Worm (Caenorhabditis elegans) whole organism, mixed stage, embryonic: ENCODE results near the gene H06H21.8.

Experiments
- bed-3 ChIP-seq: fragments of 200-800 bp; sonication (Bioruptor generic); optimal IDR thresholded peaks from 3 replicates; lab custom pipeline; 2018; ENCODE audit warnings: mild to moderate bottlenecking, missing genetic modification characterization, moderate library complexity, missing compliant biosample characterization
- blmp-1 ChIP-seq: fragments of 150-350 bp; optimal IDR thresholded peaks from 2 replicates; lab custom pipeline; 2014; ENCODE audit warnings: missing biosample characterization, missing genetic modification characterization
- ceh-39 ChIP-seq: fragments of 150-350 bp; optimal IDR thresholded peaks from 2 replicates; lab custom pipeline; 2014; ENCODE audit warnings: missing biosample characterization, missing genetic modification characterization
- ceh-43 ChIP-seq: fragments of 200-800 bp; sonication (Bioruptor generic); optimal IDR thresholded peaks from 2 replicates; lab custom pipeline; 2018; ENCODE audit warnings: mild to moderate bottlenecking, missing genetic modification characterization, moderate library complexity, missing compliant biosample characterization
- ceh-83 ChIP-seq: fragments of 200-800 bp; sonication (Bioruptor generic); optimal IDR thresholded peaks from 2 replicates; lab custom pipeline; 2018; ENCODE audit warnings: mild to moderate bottlenecking, missing genetic modification characterization, missing compliant biosample characterization
- ces-1 ChIP-seq: fragments of 150-350 bp; optimal IDR thresholded peaks from 2 replicates; lab custom pipeline; 2014; ENCODE audit warnings: missing biosample characterization, missing genetic modification reagents, missing genetic modification characterization
- cnd-1 ChIP-seq: fragments of 200-800 bp; sonication (Bioruptor generic); optimal IDR thresholded peaks from 2 replicates; lab custom pipeline; 2018; ENCODE audit warnings: mild to moderate bottlenecking, missing genetic modification characterization, missing compliant biosample characterization
- drap-1 ChIP-seq: fragments of 200-800 bp; sonication (Bioruptor generic); optimal IDR thresholded peaks from 3 replicates; lab custom pipeline; 2018; ENCODE audit warnings: mild to moderate bottlenecking, missing genetic modification characterization, missing compliant biosample characterization
- elt-1 ChIP-seq: sonication (generic microtip); optimal IDR thresholded peaks from 2 replicates; lab custom pipeline; 2017; ENCODE audit warnings: missing genetic modification characterization, mild to moderate bottlenecking, missing compliant biosample characterization, antibody characterized with exemption, moderate library complexity, borderline replicate concordance; ENCODE audit not compliant: insufficient read depth
- elt-3 ChIP-seq: fragments of 150-350 bp; optimal IDR thresholded peaks from 2 replicates; lab custom pipeline; 2014; ENCODE audit warnings: missing biosample characterization, missing genetic modification characterization
- flh-1 ChIP-seq: fragments of 200-800 bp; sonication (Bioruptor generic); optimal IDR thresholded peaks from 2 replicates; lab custom pipeline; 2018; ENCODE audit warnings: mild to moderate bottlenecking, missing genetic modification characterization, moderate library complexity, missing compliant biosample characterization
- ham-2 ChIP-seq: fragments of 200-800 bp; sonication (Bioruptor generic); optimal IDR thresholded peaks from 2 replicates; lab custom pipeline; 2018; ENCODE audit warnings: mild to moderate bottlenecking, missing genetic modification characterization, missing compliant biosample characterization
- hlh-1 ChIP-seq: fragments of 150-350 bp; optimal IDR thresholded peaks from 2 replicates; lab custom pipeline; 2014; ENCODE audit warnings: missing biosample characterization, missing genetic modification reagents, missing genetic modification characterization
- lin-13 ChIP-seq: fragments of 150-350 bp; optimal IDR thresholded peaks from 2 replicates; lab custom pipeline; 2014; ENCODE audit warnings: missing biosample characterization, missing genetic modification characterization
- lin-32 ChIP-seq: fragments of 200-800 bp; sonication (Bioruptor generic); optimal IDR thresholded peaks from 2 replicates; lab custom pipeline; 2018; ENCODE audit warnings: mild to moderate bottlenecking, missing genetic modification characterization, missing compliant biosample characterization
- lsy-2 ChIP-seq: fragments of 150-350 bp; optimal IDR thresholded peaks from 2 replicates; lab custom pipeline; 2014; ENCODE audit warnings: missing biosample characterization, missing genetic modification characterization
- mab-5 ChIP-seq: fragments of 150-350 bp; optimal IDR thresholded peaks from 2 replicates; lab custom pipeline; 2014; ENCODE audit warnings: missing biosample characterization, missing genetic modification characterization
- mep-1 ChIP-seq: fragments of 150-350 bp; optimal IDR thresholded peaks from 2 replicates; lab custom pipeline; 2017; ENCODE audit warnings: missing biosample characterization, missing genetic modification reagents, missing genetic modification characterization, inconsistent platforms
- mls-2 ChIP-seq: sonication (generic microtip); optimal IDR thresholded peaks from 2 replicates; lab custom pipeline; 2016; ENCODE audit warnings: mild to moderate bottlenecking, missing genetic modification characterization, moderate library complexity, missing compliant biosample characterization
- nhr-12 ChIP-seq: fragments of 150-350 bp; optimal IDR thresholded peaks from 2 replicates; lab custom pipeline; 2014; ENCODE audit warnings: missing biosample characterization, missing genetic modification characterization
- nhr-2 ChIP-seq: fragments of 150-350 bp; optimal IDR thresholded peaks from 2 replicates; lab custom pipeline; 2014; ENCODE audit warnings: missing biosample characterization, missing genetic modification characterization
- nhr-237 ChIP-seq: fragments of 150-350 bp; optimal IDR thresholded peaks from 2 replicates; lab custom pipeline; 2014; ENCODE audit warnings: missing biosample characterization, missing genetic modification characterization
- pha-4 ChIP-seq: fragments of 150-350 bp; optimal IDR thresholded peaks from 2 replicates; lab custom pipeline; 2018; ENCODE audit warnings: missing biosample characterization, missing genetic modification reagents, missing genetic modification characterization
- sem-2 ChIP-seq: fragments of 200-800 bp; sonication (Bioruptor generic); optimal IDR thresholded peaks from 2 replicates; lab custom pipeline; 2018; ENCODE audit warnings: mild to moderate bottlenecking, missing genetic modification characterization, missing compliant biosample characterization
- snpc-4 ChIP-seq: fragments of 150-350 bp; optimal IDR thresholded peaks from 2 replicates; lab custom pipeline; 2014; ENCODE audit warnings: missing biosample characterization, missing genetic modification characterization
- sptf-1 ChIP-seq: sonication (generic microtip); optimal IDR thresholded peaks from 2 replicates; lab custom pipeline; 2017; ENCODE audit warnings: mild to moderate bottlenecking, missing genetic modification characterization, moderate library complexity, missing compliant biosample characterization
- unc-120 ChIP-seq: sonication (generic microtip); optimal IDR thresholded peaks from 2 replicates; lab custom pipeline; 2017; ENCODE audit warnings: missing genetic modification characterization, missing compliant biosample characterization; ENCODE audit not compliant: poor library complexity, severe bottlenecking
- unc-62 ChIP-seq: fragments of 150-350 bp; optimal IDR thresholded peaks from 2 replicates; lab custom pipeline; 2014; ENCODE audit warnings: missing biosample characterization, missing genetic modification reagents, missing genetic modification characterization
- zip-8 ChIP-seq: fragments of 150-350 bp; optimal IDR thresholded peaks from 2 replicates; lab custom pipeline; 2014; ENCODE audit warnings: missing biosample characterization, missing genetic modification characterization
- ztf-11 ChIP-seq: fragments of 150-350 bp; optimal IDR thresholded peaks from 2 replicates; lab custom pipeline; 2014; ENCODE audit warnings: missing biosample characterization, missing genetic modification characterization

Gene H06H21.8

ce11 chrIV:4827219-4827618 lies 6.3 kb upstream of the H06H21.8 start, which contains the start of gene mpz-4:
TSS of gene mpz-4 (minus strand) at chrIV:4827319.
- TF ChIP-seq mep-1 (tag; lab: Kevin White, UChicago) (no peak), drap-1 (GFP tag; lab: Kevin White, UChicago) (no peak), nhr-12 (tag; lab: Kevin White, UChicago) (no peak), snpc-4 (tag; lab: Kevin White, UChicago) (no peak), hlh-1 (tag; lab: Kevin White, UChicago) (no peak), nhr-237 (tag; lab: Kevin White, UChicago) (no peak), pha-4 (no peak), flh-1 (GFP tag; lab: Kevin White, UChicago) (no peak), unc-120 (tag; lab: Kevin White, UChicago) (no peak), ham-2 (GFP tag; lab: Kevin White, UChicago) (no peak), zip-8 (tag; lab: Kevin White, UChicago) (no peak), ceh-83 (GFP tag; lab: Kevin White, UChicago) (no peak), blmp-1 (tag; lab: Kevin White, UChicago) (no peak), ztf-11 (no peak)
- TF ChIP-seq, all 35 proteins: peak for 0

- no peak for TF ChIP-seq ces-1
- no peak for TF ChIP-seq cnd-1 (tag; lab: Kevin White, UChicago)
Measured at ce11 chrIV:4821843-4822242, 912 bp upstream of the H06H21.8 start.

ce11 chrIV:4814185-4814584 lies 6.7 kb downstream of the H06H21.8 start, which contains the start of gene srw-94:
TSS of gene srw-94 (plus strand) at chrIV:4814485.
- TF ChIP-seq lin-32 (GFP tag; lab: Kevin White, UChicago) (no peak), ces-1 (no peak), lsy-2 (tag; lab: Kevin White, UChicago) (no peak), mab-5 (tag; lab: Kevin White, UChicago) (no peak), ztf-11 (no peak), drap-1 (GFP tag; lab: Kevin White, UChicago) (no peak), nhr-237 (tag; lab: Kevin White, UChicago) (no peak), cnd-1 (tag; lab: Kevin White, UChicago) (no peak), mep-1 (tag; lab: Kevin White, UChicago) (no peak), ceh-39 (no peak), elt-3 (tag; lab: Kevin White, UChicago) (no peak), unc-120 (tag; lab: Kevin White, UChicago) (no peak), ceh-43 (GFP tag; lab: Kevin White, UChicago) (no peak), zip-8 (tag; lab: Kevin White, UChicago) (no peak), nhr-12 (tag; lab: Kevin White, UChicago) (no peak), lin-13 (tag; lab: Kevin White, UChicago) (no peak), blmp-1 (tag; lab: Kevin White, UChicago) (no peak), elt-1 (no peak), pha-4 (no peak), ceh-83 (GFP tag; lab: Kevin White, UChicago) (no peak)

- TF ChIP-seq ham-2 (GFP tag; lab: Kevin White, UChicago), result no peak
- no peak for TF ChIP-seq unc-62 (GFP tag; lab: Kevin White, UChicago)
- TF ChIP-seq sptf-1 (tag; lab: Kevin White, UChicago), result no peak
- no peak for TF ChIP-seq zip-8 (tag; lab: Kevin White, UChicago)
- no peak for TF ChIP-seq flh-1 (GFP tag; lab: Kevin White, UChicago)
- no peak for TF ChIP-seq bed-3 (GFP tag; lab: Kevin White, UChicago)
- TF ChIP-seq hlh-1 (tag; lab: Kevin White, UChicago), result no peak
- no peak for TF ChIP-seq mep-1 (tag; lab: Kevin White, UChicago)
- TF ChIP-seq nhr-2 (tag; lab: Kevin White, UChicago), result no peak
- TF ChIP-seq ceh-39, result no peak
- no peak for TF ChIP-seq elt-1
- TF ChIP-seq ceh-43 (GFP tag; lab: Kevin White, UChicago), result no peak
- TF ChIP-seq lin-32 (GFP tag; lab: Kevin White, UChicago), result no peak
- TF ChIP-seq nhr-237 (tag; lab: Kevin White, UChicago), result no peak
- no peak for TF ChIP-seq ztf-11
- TF ChIP-seq sem-2 (GFP tag; lab: Kevin White, UChicago), result no peak
Measured at ce11 chrIV:4811863-4812262, 9.1 kb downstream of the H06H21.8 start, which contains the start of gene srw-95. TSS of gene srw-95 (plus strand) at chrIV:4812075.

ce11 chrIV:4810377-4810984 lies 10.4 kb downstream of the H06H21.8 start, which contains the start of gene eif-1.A:
TSS of gene eif-1.A (plus strand) at chrIV:4810934.
- TF ChIP-seq ham-2 (GFP tag; lab: Kevin White, UChicago) (peak; percentile 11), sptf-1 (tag; lab: Kevin White, UChicago) (peak; percentile 22), ceh-39 (peak; percentile 5), mls-2 (tag; lab: Kevin White, UChicago) (peak; percentile 2), mep-1 (tag; lab: Kevin White, UChicago) (peak; percentile 79), lin-32 (GFP tag; lab: Kevin White, UChicago) (no peak), sem-2 (GFP tag; lab: Kevin White, UChicago) (no peak), nhr-2 (tag; lab: Kevin White, UChicago) (no peak), nhr-237 (tag; lab: Kevin White, UChicago) (peak; percentile 41), lsy-2 (tag; lab: Kevin White, UChicago) (peak; percentile 75), pha-4 (peak; percentile 33), drap-1 (GFP tag; lab: Kevin White, UChicago) (peak; percentile 3), hlh-1 (tag; lab: Kevin White, UChicago) (peak; percentile 50), lin-13 (tag; lab: Kevin White, UChicago) (peak; percentile 44), flh-1 (GFP tag; lab: Kevin White, UChicago) (no peak)
